Worm (Caenorhabditis elegans) whole organism, young adult: ENCODE results near the gene F56C3.9.
A peak's percentile ranks its signal among the peaks of the same experiment; 100 is the strongest.

Experiments
- D2030.7 ChIP-seq: fragments of 200-800 bp; sonication (Bioruptor generic); IDR thresholded peaks from 2 replicates; pipeline ENCODE4 v1.3.6; 2022; ENCODE audit warnings: missing genetic modification reagents, missing genetic modification characterization, missing compliant biosample characterization
- K11D2.4 ChIP-seq: fragments of 200-800 bp; sonication (Bioruptor generic); IDR thresholded peaks from 2 replicates; pipeline ENCODE4 v1.3.6; 2022; ENCODE audit warnings: missing genetic modification reagents, missing genetic modification characterization, missing compliant biosample characterization
- Y56A3A.18 ChIP-seq: fragments of 200-800 bp; sonication (Bioruptor generic); IDR thresholded peaks from 2 replicates; pipeline ENCODE4 v1.3.6; 2022; ENCODE audit warnings: missing genetic modification reagents, missing genetic modification characterization, missing compliant biosample characterization
- attf-6 ChIP-seq: fragments of 200-800 bp; sonication (Bioruptor generic); IDR thresholded peaks from 2 replicates; pipeline ENCODE4 v1.3.6; 2022; ENCODE audit warnings: missing genetic modification reagents, missing genetic modification characterization, missing compliant biosample characterization
- cebp-1 ChIP-seq, 2 experiments: fragments of 200-800 bp in 1 of 2; sonication (Bioruptor generic) in 1 of 2; sonication (generic microtip) in 1 of 2; IDR thresholded peaks in 1 of 2; optimal IDR thresholded peaks in 1 of 2; 2 replicates each; pipeline versions ENCODE4 v1.3.6 to Lab custom; 2017 to 2022; ENCODE audit warnings: missing compliant biosample characterization in 2 of 2, missing genetic modification characterization in 2 of 2, mild to moderate bottlenecking in 1 of 2, missing genetic modification reagents in 1 of 2, moderate library complexity in 1 of 2
- ceh-91 ChIP-seq: fragments of 200-800 bp; sonication (Bioruptor generic); IDR thresholded peaks from 2 replicates; pipeline ENCODE4 v1.3.6; 2022; ENCODE audit warnings: missing genetic modification reagents, missing genetic modification characterization, missing compliant biosample characterization
- dox-1 ChIP-seq: fragments of 200-800 bp; sonication (Bioruptor generic); IDR thresholded peaks from 2 replicates; pipeline ENCODE4 v1.3.6; 2022; ENCODE audit warnings: missing genetic modification reagents, missing genetic modification characterization, missing compliant biosample characterization
- egl-18 ChIP-seq: fragments of 200-800 bp; sonication (Bioruptor generic); IDR thresholded peaks from 2 replicates; pipeline ENCODE4 v1.3.6; 2022; ENCODE audit warnings: missing genetic modification reagents, missing genetic modification characterization, missing compliant biosample characterization
- egl-44 ChIP-seq: fragments of 200-800 bp; sonication (Bioruptor generic); IDR thresholded peaks from 2 replicates; pipeline ENCODE4 v1.3.6; 2022; ENCODE audit warnings: missing genetic modification reagents, missing genetic modification characterization, missing compliant biosample characterization
- gei-17 ChIP-seq: fragments of 200-800 bp; sonication (Bioruptor generic); optimal IDR thresholded peaks from 2 replicates; lab custom pipeline; 2018; ENCODE audit warnings: mild to moderate bottlenecking, missing genetic modification characterization, missing compliant biosample characterization
- hlh-12 ChIP-seq: sonication (generic microtip); optimal IDR thresholded peaks from 2 replicates; lab custom pipeline; 2016; ENCODE audit warnings: missing genetic modification characterization, missing compliant biosample characterization
- hmg-1.2 ChIP-seq: fragments of 200-800 bp; sonication (Bioruptor generic); IDR thresholded peaks from 2 replicates; pipeline ENCODE4 v1.3.6; 2022; ENCODE audit warnings: missing genetic modification reagents, missing genetic modification characterization, missing compliant biosample characterization
- lin-26 ChIP-seq: fragments of 200-800 bp; sonication (Bioruptor generic); IDR thresholded peaks from 2 replicates; pipeline ENCODE4 v1.3.6; 2022; ENCODE audit warnings: missing genetic modification reagents, missing genetic modification characterization, missing compliant biosample characterization
- lsl-1 ChIP-seq: fragments of 200-800 bp; sonication (Bioruptor generic); optimal IDR thresholded peaks from 2 replicates; lab custom pipeline; 2018; ENCODE audit warnings: mild to moderate bottlenecking, missing genetic modification characterization, moderate library complexity, missing compliant biosample characterization
- mcd-1 ChIP-seq: fragments of 200-800 bp; sonication (Bioruptor generic); IDR thresholded peaks from 2 replicates; pipeline ENCODE4 v1.3.6; 2022; ENCODE audit warnings: missing genetic modification reagents, missing genetic modification characterization, missing compliant biosample characterization
- mel-28 ChIP-seq: sonication (generic microtip); optimal IDR thresholded peaks from 2 replicates; lab custom pipeline; 2016; ENCODE audit warnings: borderline replicate concordance, mild to moderate bottlenecking, missing genetic modification characterization, missing compliant biosample characterization
- nfyb-1 ChIP-seq: fragments of 200-800 bp; sonication (Bioruptor generic); IDR thresholded peaks from 2 replicates; pipeline ENCODE4 v1.3.6; 2022; ENCODE audit warnings: missing genetic modification reagents, missing genetic modification characterization, missing compliant biosample characterization
- nhr-27 ChIP-seq: fragments of 200-800 bp; sonication (Bioruptor generic); optimal IDR thresholded peaks from 2 replicates; lab custom pipeline; 2018; ENCODE audit warnings: mild to moderate bottlenecking, missing genetic modification characterization, moderate library complexity, missing compliant biosample characterization
- nhr-80 ChIP-seq: sonication (generic microtip); optimal IDR thresholded peaks from 2 replicates; lab custom pipeline; 2016; ENCODE audit warnings: missing genetic modification characterization, missing compliant biosample characterization
- repo-1 ChIP-seq: sonication (generic microtip); optimal IDR thresholded peaks from 2 replicates; lab custom pipeline; 2017; ENCODE audit warnings: mild to moderate bottlenecking, missing genetic modification characterization, missing compliant biosample characterization
- rpc-1 ChIP-seq, 2 experiments: fragments of 150-350 bp in 1 of 2; sonication (generic microtip) in 1 of 2; optimal IDR thresholded peaks; 2 replicates each; lab custom pipeline; 2014 to 2018; ENCODE audit warnings: missing biosample characterization in 1 of 2, missing genetic modification characterization in 1 of 2, missing genetic modification reagents in 1 of 2, missing genotype in 1 of 2
- sdz-38 ChIP-seq: sonication (generic microtip); optimal IDR thresholded peaks from 2 replicates; lab custom pipeline; 2016; ENCODE audit warnings: missing genotype, missing genetic modification characterization, missing compliant biosample characterization
- snpc-1.1 ChIP-seq: sonication (generic microtip); optimal IDR thresholded peaks from 2 replicates; lab custom pipeline; 2017; ENCODE audit warnings: missing genetic modification characterization, mild to moderate bottlenecking, missing compliant biosample characterization, antibody characterized with exemption, moderate library complexity, missing genotype, missing genetic modification reagents; ENCODE audit not compliant: insufficient read depth
- somi-1 ChIP-seq: fragments of 200-800 bp; sonication (Bioruptor generic); optimal IDR thresholded peaks from 2 replicates; lab custom pipeline; 2018; ENCODE audit warnings: mild to moderate bottlenecking, missing genetic modification characterization, missing compliant biosample characterization
- tbp1 ChIP-seq: fragments of 200-800 bp; sonication (Bioruptor generic); optimal IDR thresholded peaks from 2 replicates; lab custom pipeline; 2018; ENCODE audit warnings: mild to moderate bottlenecking, missing genetic modification characterization, missing compliant biosample characterization
- tlf-1 ChIP-seq: fragments of 200-800 bp; sonication (Bioruptor generic); optimal IDR thresholded peaks from 2 replicates; lab custom pipeline; 2018; ENCODE audit warnings: mild to moderate bottlenecking, missing genetic modification characterization, missing compliant biosample characterization
- zfh-2 ChIP-seq: fragments of 200-800 bp; sonication (Bioruptor generic); conservative IDR thresholded peaks from 2 replicates; pipeline ENCODE4 v1.3.6; 2022; ENCODE audit warnings: missing genetic modification reagents, missing genetic modification characterization, missing compliant biosample characterization
- ztf-26 ChIP-seq: sonication (generic microtip); optimal IDR thresholded peaks from 2 replicates; lab custom pipeline; 2017; ENCODE audit warnings: missing genetic modification characterization, missing compliant biosample characterization
- ztf-28 ChIP-seq: fragments of 200-800 bp; sonication (Bioruptor generic); IDR thresholded peaks from 2 replicates; pipeline ENCODE4 v1.3.6; 2022; ENCODE audit warnings: missing genetic modification reagents, missing genetic modification characterization, missing compliant biosample characterization

The F56C3.9 gene

DNA sequence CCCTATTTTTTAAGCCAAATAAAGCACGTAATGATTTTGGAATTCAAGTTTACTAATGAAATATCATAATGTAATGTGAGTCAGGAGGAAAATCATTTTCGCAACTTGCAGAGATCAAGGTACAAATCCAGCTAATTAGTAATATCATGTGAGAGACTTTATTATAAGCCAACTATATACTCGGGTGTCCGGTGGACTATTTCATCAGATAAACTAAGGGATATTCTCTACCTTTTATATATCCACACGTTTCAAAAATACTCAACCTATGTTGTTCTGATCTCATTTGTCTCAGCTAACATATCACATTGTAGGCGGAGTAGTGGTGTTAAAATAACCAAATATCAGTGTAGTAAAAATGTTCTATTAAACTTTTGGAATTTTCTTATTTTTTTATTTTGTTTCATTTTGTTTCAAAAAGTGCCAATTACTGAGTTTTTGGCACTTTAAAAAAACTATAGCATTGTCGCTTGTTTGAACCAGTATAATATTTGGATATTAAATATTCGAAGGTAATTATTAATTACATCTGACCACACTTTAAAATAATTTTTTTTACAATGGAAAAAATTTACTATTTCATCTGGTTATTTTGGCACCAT lies 4.3 kb downstream of the F56C3.9 start (continued):
- TF ChIP-seq nhr-27 (tag; lab: Kevin White, UChicago), result no peak
- TF ChIP-seq repo-1 (tag; lab: Kevin White, UChicago), result peak; percentile 94
- TF ChIP-seq egl-18 (GFP tag; lab: Robert Waterston, UW), result peak; percentile 68; the same call in 1 of the 2 replicates
- TF ChIP-seq tlf-1 (GFP tag; lab: Kevin White, UChicago), result peak; percentile 92
- 0 out of 2 replicates have a peak, but pooled peaks have one; percentile 51 for TF ChIP-seq egl-44 (GFP tag; lab: Robert Waterston, UW)
- peak; percentile 66 for TF ChIP-seq somi-1 (GFP tag; lab: Kevin White, UChicago)
- TF ChIP-seq D2030.7 (GFP tag; lab: Robert Waterston, UW), result no peak

- peak; percentile 38 for TF ChIP-seq gei-17 (GFP tag; lab: Kevin White, UChicago)
- peak; percentile 58; the same call in 1 of the 2 replicates for TF ChIP-seq nfyb-1
- no peak for TF ChIP-seq mel-28 (tag; lab: Kevin White, UChicago)
- TF ChIP-seq hmg-1.2, result 0 out of 2 replicates have a peak, but pooled peaks have one; percentile 20
- TF ChIP-seq rpc-1 (optimal IDR thresholded peaks at IDR 0.05; lab: Kevin White, UChicago), result no peak
- TF ChIP-seq rpc-1 (tag; optimal IDR thresholded peaks at IDR 0.05; lab: Kevin White, UChicago), result peak; percentile 36
- TF ChIP-seq mcd-1 (GFP tag; lab: Robert Waterston, UW), result peak; percentile 49
- TF ChIP-seq K11D2.4 (GFP tag; lab: Robert Waterston, UW), result peak; percentile 59; the same call in 1 of the 2 replicates
- TF ChIP-seq Y56A3A.18 (GFP tag; lab: Robert Waterston, UW), result 0 out of 2 replicates have a peak, but pooled peaks have one; percentile 43
- no peak for TF ChIP-seq sdz-38
- no peak for TF ChIP-seq attf-6 (GFP tag; lab: Robert Waterston, UW)
- no peak for TF ChIP-seq ceh-91
- peak; percentile 71 for TF ChIP-seq dox-1 (GFP tag; lab: Robert Waterston, UW)
- TF ChIP-seq snpc-1.1 (tag; lab: Kevin White, UChicago), result no peak
- TF ChIP-seq cebp-1 (GFP tag; IDR thresholded peaks at IDR 0.05; lab: Robert Waterston, UW), result no peak
- TF ChIP-seq cebp-1 (tag; optimal IDR thresholded peaks at IDR 0.05; lab: Kevin White, UChicago), result peak; percentile 21
- 0 out of 2 replicates have a peak, but pooled peaks have one; percentile 39 for TF ChIP-seq lin-26 (GFP tag; lab: Robert Waterston, UW)
- TF ChIP-seq, all 124 proteins: peak for 10
Observed at ce11 chrX:1386893-1387367, 6.9 kb downstream of the F56C3.9 start, which contains the start of gene F56C3.1. F56C3.1 (plus strand) TSS chrX:1387317.

ce11 chrX:1384538-1384937 lies 9.3 kb downstream of the F56C3.9 start, which contains the start of gene F56C3.8:
F56C3.8 (minus strand) TSS chrX:1384638.
- TF ChIP-seq hlh-12 (tag; lab: Kevin White, UChicago) (no peak), ztf-28 (no peak), lsl-1 (no peak), lin-26 (GFP tag; lab: Robert Waterston, UW) (no peak)
- TF ChIP-seq, all 124 proteins: peak for 0

DNA sequence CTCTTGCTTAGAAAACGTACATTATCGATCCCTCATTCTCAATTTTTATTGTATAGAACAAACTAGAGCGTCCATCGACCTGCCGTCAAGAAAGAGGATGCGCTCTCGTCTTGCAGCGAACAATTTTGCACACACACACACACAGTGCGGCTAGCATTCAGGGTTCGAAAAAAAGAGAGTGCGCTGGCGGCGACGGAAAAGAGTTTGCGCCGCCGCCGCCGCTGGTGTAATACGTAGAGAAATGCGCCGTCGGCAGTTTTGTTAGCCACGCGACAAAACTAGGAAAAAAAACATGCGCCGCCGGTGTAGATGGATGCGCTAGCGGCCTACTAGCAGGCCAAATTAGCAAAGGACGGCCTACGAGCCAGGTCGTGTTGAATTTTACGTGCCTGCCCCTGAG lies 10.2 kb downstream of the F56C3.9 start:
- TF ChIP-seq snpc-1.1 (tag; lab: Kevin White, UChicago), result no peak
- peak; percentile 78 for TF ChIP-seq zfh-2
- TF ChIP-seq, all 124 proteins: peak for 1

ce11 chrX:1381565-1381964 lies 12.2 kb downstream of the F56C3.9 start, which contains the start of gene F56C3.10:
F56C3.10 (minus strand) TSS chrX:1381665.
- TF ChIP-seq ztf-26 (tag; lab: Kevin White, UChicago), result no peak
- no peak for TF ChIP-seq nhr-80 (tag; lab: Kevin White, UChicago)
- TF ChIP-seq tbp1, result no peak
